Worm (Caenorhabditis elegans) whole organism, L4 larva: ENCODE measurements around the gene svh-5.
A peak's percentile ranks its signal among the peaks of the same experiment; 100 is the strongest.

Source experiments
- D1046.2 ChIP-seq: fragments of 200-800 bp; sonication (Bioruptor generic); IDR thresholded peaks from 2 replicates; pipeline ENCODE4 v1.3.6; 2022; ENCODE audit warnings: missing genetic modification characterization, missing compliant biosample characterization
- F10B5.3 ChIP-seq: sonication (generic microtip); optimal IDR thresholded peaks from 2 replicates; lab custom pipeline; 2016; ENCODE audit warnings: mild to moderate bottlenecking, missing genetic modification characterization, missing compliant biosample characterization
- Y48G9A.11 ChIP-seq: fragments of 200-800 bp; sonication (Bioruptor generic); IDR thresholded peaks from 2 replicates; pipeline ENCODE4 v1.3.6; 2022; ENCODE audit warnings: missing genetic modification reagents, missing genetic modification characterization, missing compliant biosample characterization
- ZK337.2 ChIP-seq: fragments of 200-800 bp; sonication (Bioruptor generic); IDR thresholded peaks from 2 replicates; pipeline ENCODE4 v1.3.6; 2022; ENCODE audit warnings: missing genetic modification reagents, missing genetic modification characterization, missing compliant biosample characterization
- ZK546.5 ChIP-seq, 2 experiments: sonication (generic microtip); optimal IDR thresholded peaks; 2 replicates each; lab custom pipeline; 2017; ENCODE audit warnings: missing biosample characterization in 2 of 2, missing genetic modification characterization in 2 of 2
- aha-1 ChIP-seq: fragments of 150-350 bp; peaks from one replicate; lab custom pipeline; 2014; ENCODE audit warnings: missing biosample characterization, missing genetic modification characterization
- ceh-20 ChIP-seq: fragments of 200-800 bp; sonication (Bioruptor generic); IDR thresholded peaks from 2 replicates; pipeline ENCODE4 v1.3.6; 2022; ENCODE audit warnings: missing genetic modification reagents, missing genetic modification characterization, missing compliant biosample characterization
- ceh-62 ChIP-seq: sonication (generic microtip); optimal IDR thresholded peaks from 2 replicates; lab custom pipeline; 2017; ENCODE audit warnings: missing biosample characterization, missing genetic modification characterization
- cey-2 ChIP-seq: sonication (generic microtip); optimal IDR thresholded peaks from 3 replicates; lab custom pipeline; 2017; ENCODE audit warnings: missing genetic modification characterization, mild to moderate bottlenecking, missing compliant biosample characterization, antibody characterized with exemption, borderline replicate concordance; ENCODE audit not compliant: insufficient read depth
- daf-16 ChIP-seq, 3 experiments: sonication (generic microtip); optimal IDR thresholded peaks; 2 replicates each; lab custom pipeline; 2016 to 2017; ENCODE audit warnings: missing genetic modification characterization in 3 of 3, missing genetic modification reagents in 3 of 3, mild to moderate bottlenecking in 2 of 3, missing compliant biosample characterization in 2 of 3, missing biosample characterization in 1 of 3, moderate library complexity in 1 of 3
- dmd-6 ChIP-seq: fragments of 200-800 bp; sonication (Bioruptor generic); IDR thresholded peaks from 2 replicates; pipeline ENCODE4 v1.3.6; 2022; ENCODE audit warnings: missing genetic modification reagents, missing genetic modification characterization, missing compliant biosample characterization
- dmd-9 ChIP-seq: fragments of 200-800 bp; sonication (Bioruptor generic); IDR thresholded peaks from 2 replicates; pipeline ENCODE4 v1.3.6; 2022; ENCODE audit warnings: missing genetic modification reagents, missing genetic modification characterization, missing compliant biosample characterization
- dve-1 ChIP-seq: sonication (generic microtip); optimal IDR thresholded peaks from 2 replicates; lab custom pipeline; 2017; ENCODE audit warnings: antibody characterized with exemption, mild to moderate bottlenecking, missing genetic modification characterization, missing compliant biosample characterization; ENCODE audit not compliant: insufficient read depth
- egl-43 ChIP-seq: fragments of 200-800 bp; sonication (Bioruptor generic); IDR thresholded peaks from 2 replicates; pipeline ENCODE4 v1.3.6; 2022; ENCODE audit warnings: missing genetic modification reagents, missing genetic modification characterization, missing compliant biosample characterization
- fkh-10 ChIP-seq: fragments of 150-350 bp; optimal IDR thresholded peaks from 2 replicates; lab custom pipeline; 2014; ENCODE audit warnings: missing biosample characterization, missing genetic modification reagents, missing genetic modification characterization
- fos-1 ChIP-seq: fragments of 150-350 bp; optimal IDR thresholded peaks from 2 replicates; lab custom pipeline; 2014; ENCODE audit warnings: missing biosample characterization, missing genetic modification characterization
- hif-1 ChIP-seq, 2 experiments: sonication (generic microtip); optimal IDR thresholded peaks; 2 replicates each; lab custom pipeline; 2016 to 2017; ENCODE audit warnings: missing compliant biosample characterization in 2 of 2, missing genetic modification characterization in 2 of 2, missing genetic modification reagents in 2 of 2, missing genotype in 2 of 2, mild to moderate bottlenecking in 1 of 2
- hmg-1.1 ChIP-seq: fragments of 200-800 bp; sonication (Bioruptor generic); IDR thresholded peaks from 2 replicates; pipeline ENCODE4 v1.3.6; 2022; ENCODE audit warnings: missing genetic modification reagents, missing genetic modification characterization, missing compliant biosample characterization
- lin-1 ChIP-seq: fragments of 200-800 bp; sonication (Bioruptor generic); IDR thresholded peaks from 2 replicates; pipeline ENCODE4 v1.3.6; 2022; ENCODE audit warnings: missing genetic modification reagents, missing genetic modification characterization, missing compliant biosample characterization
- lin-15B ChIP-seq: fragments of 150-350 bp; sonication (generic microtip); optimal IDR thresholded peaks from 3 replicates; lab custom pipeline; 2014; ENCODE audit warnings: missing biosample characterization, missing genetic modification characterization
- lin-29 ChIP-seq: fragments of 200-800 bp; sonication (Bioruptor generic); IDR thresholded peaks from 2 replicates; pipeline ENCODE4 v1.3.6; 2022; ENCODE audit warnings: missing genetic modification reagents, missing genetic modification characterization, missing compliant biosample characterization
- lir-3 ChIP-seq: sonication (generic microtip); optimal IDR thresholded peaks from 2 replicates; lab custom pipeline; 2016; ENCODE audit warnings: mild to moderate bottlenecking, missing genetic modification characterization, missing compliant biosample characterization
- madf-5 ChIP-seq, 2 experiments: fragments of 200-800 bp; sonication (Bioruptor generic); IDR thresholded peaks; 2 replicates each; pipeline ENCODE4 v1.3.6; 2022; ENCODE audit warnings: missing compliant biosample characterization in 2 of 2, missing genetic modification characterization in 2 of 2
- mdl-1 ChIP-seq, 2 experiments: fragments of 150-350 bp in 1 of 2; sonication (generic microtip) in 1 of 2; optimal IDR thresholded peaks; 2 replicates each; lab custom pipeline; 2014 to 2017; ENCODE audit warnings: missing biosample characterization in 2 of 2, missing genetic modification characterization in 2 of 2
- mdt-29 ChIP-seq: fragments of 200-800 bp; sonication (Bioruptor generic); IDR thresholded peaks from 2 replicates; pipeline ENCODE4 v1.3.6; 2022; ENCODE audit warnings: missing genetic modification reagents, missing genetic modification characterization, missing compliant biosample characterization
- mep-1 ChIP-seq: fragments of 150-350 bp; sonication (generic microtip); optimal IDR thresholded peaks from 3 replicates; lab custom pipeline; 2014; ENCODE audit warnings: missing biosample characterization, missing genetic modification characterization
- mes-2 ChIP-seq: sonication (generic microtip); optimal IDR thresholded peaks from 2 replicates; lab custom pipeline; 2016; ENCODE audit warnings: missing genotype, mild to moderate bottlenecking, missing genetic modification characterization, missing compliant biosample characterization; ENCODE audit not compliant: poor library complexity, severe bottlenecking
- mxl-3 ChIP-seq: fragments of 200-800 bp; sonication (Bioruptor generic); optimal IDR thresholded peaks from 2 replicates; lab custom pipeline; 2018; ENCODE audit warnings: mild to moderate bottlenecking, missing genetic modification characterization, missing compliant biosample characterization
- nhr-10 ChIP-seq: fragments of 150-350 bp; optimal IDR thresholded peaks from 2 replicates; lab custom pipeline; 2014; ENCODE audit warnings: missing biosample characterization, missing genetic modification characterization
- nhr-102 ChIP-seq: sonication (generic microtip); optimal IDR thresholded peaks from 2 replicates; lab custom pipeline; 2016; ENCODE audit warnings: mild to moderate bottlenecking, missing genetic modification characterization, moderate library complexity, missing compliant biosample characterization
- nhr-48 ChIP-seq: sonication (generic microtip); optimal IDR thresholded peaks from 2 replicates; lab custom pipeline; 2016; ENCODE audit warnings: mild to moderate bottlenecking, missing genetic modification characterization, missing compliant biosample characterization
- nhr-6 ChIP-seq: fragments of 150-350 bp; optimal IDR thresholded peaks from 2 replicates; lab custom pipeline; 2014; ENCODE audit warnings: missing biosample characterization, missing genetic modification characterization
- nhr-77 ChIP-seq: fragments of 150-350 bp; optimal IDR thresholded peaks from 2 replicates; lab custom pipeline; 2014; ENCODE audit warnings: missing biosample characterization, missing genetic modification characterization
- pha-4 ChIP-seq, 2 experiments: fragments of 150-350 bp in 1 of 2; fragments of 200-800 bp in 1 of 2; sonication (Bioruptor generic) in 1 of 2; IDR thresholded peaks in 1 of 2; optimal IDR thresholded peaks in 1 of 2; 2 replicates each; pipeline versions ENCODE4 v1.3.6 to Lab custom; 2014 to 2022; ENCODE audit warnings: missing genetic modification characterization in 2 of 2, missing genetic modification reagents in 2 of 2, missing biosample characterization in 1 of 2, missing compliant biosample characterization in 1 of 2
- php-3 ChIP-seq: fragments of 200-800 bp; sonication (Bioruptor generic); IDR thresholded peaks from 2 replicates; pipeline ENCODE4 v1.3.6; 2022; ENCODE audit warnings: missing genetic modification reagents, missing genetic modification characterization, missing compliant biosample characterization
- pqm-1 ChIP-seq: sonication (generic microtip); optimal IDR thresholded peaks from 2 replicates; lab custom pipeline; 2017; ENCODE audit warnings: missing biosample characterization, missing genetic modification characterization
- sdz-12 ChIP-seq: fragments of 200-800 bp; sonication (Bioruptor generic); optimal IDR thresholded peaks from 2 replicates; lab custom pipeline; 2018; ENCODE audit warnings: mild to moderate bottlenecking, missing genetic modification characterization, missing compliant biosample characterization
- set-16 ChIP-seq: fragments of 200-800 bp; sonication (Bioruptor generic); IDR thresholded peaks from 2 replicates; pipeline ENCODE4 v1.3.6; 2022; ENCODE audit warnings: missing genetic modification reagents, missing genetic modification characterization, missing compliant biosample characterization
- snpc-1.2 ChIP-seq: fragments of 200-800 bp; sonication (Bioruptor generic); IDR thresholded peaks from 2 replicates; pipeline ENCODE4 v1.3.6; 2022; ENCODE audit warnings: missing genetic modification reagents, missing genetic modification characterization, missing compliant biosample characterization
- snpc-4 ChIP-seq: fragments of 150-350 bp; optimal IDR thresholded peaks from 2 replicates; lab custom pipeline; 2014; ENCODE audit warnings: missing biosample characterization, missing genetic modification characterization
- spr-1 ChIP-seq: sonication (generic microtip); optimal IDR thresholded peaks from 2 replicates; lab custom pipeline; 2016; ENCODE audit warnings: mild to moderate bottlenecking, missing genetic modification characterization, missing compliant biosample characterization
- tra-1 ChIP-seq: fragments of 200-800 bp; sonication (Bioruptor generic); IDR thresholded peaks from 2 replicates; pipeline ENCODE4 v1.3.6; 2022; ENCODE audit warnings: missing genetic modification reagents, missing genetic modification characterization, missing compliant biosample characterization
- unc-130 ChIP-seq: sonication (generic microtip); optimal IDR thresholded peaks from 2 replicates; lab custom pipeline; 2016; ENCODE audit warnings: missing genetic modification reagents, missing genetic modification characterization, missing compliant biosample characterization
- unc-39 ChIP-seq: sonication (generic microtip); optimal IDR thresholded peaks from 2 replicates; lab custom pipeline; 2017; ENCODE audit warnings: missing biosample characterization, missing genetic modification characterization
- ztf-7 ChIP-seq: fragments of 150-350 bp; optimal IDR thresholded peaks from 2 replicates; lab custom pipeline; 2014; ENCODE audit warnings: missing biosample characterization, missing genetic modification characterization

svh-5 gene

DNA sequence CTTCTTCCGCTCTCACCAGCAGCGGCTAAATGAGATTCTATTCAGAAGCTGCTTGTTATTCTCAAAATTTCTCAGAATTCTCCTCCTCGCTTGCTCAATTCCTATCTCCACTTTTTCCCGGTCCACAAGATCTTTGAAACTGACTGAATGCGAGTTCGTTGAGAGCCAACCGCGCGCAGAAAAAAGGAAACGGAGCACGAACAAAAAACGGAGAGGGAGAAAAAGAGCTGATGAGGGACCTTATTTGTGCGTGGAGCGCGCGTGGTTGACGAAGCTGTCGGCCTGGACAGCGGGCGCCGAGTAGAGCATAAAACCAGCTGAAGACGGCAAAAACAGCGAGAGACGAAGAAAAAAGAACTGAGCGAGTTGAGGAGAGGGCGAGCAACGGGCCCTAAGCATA, 35.5 kb downstream of the svh-5 start (continued):
- TF ChIP-seq unc-130 (GFP tag; lab: Kevin White, UChicago) (no peak), fkh-10 (peak; percentile 92), hif-1 (tag; optimal IDR thresholded peaks at IDR 0.05; lab: Kevin White, UChicago) (peak in 1 of 2 experiments; percentile 40), ceh-20 (no peak), ceh-62 (tag; lab: Kevin White, UChicago) (no peak), lin-29 (no peak), lir-3 (no peak), dve-1 (no peak), Y48G9A.11 (GFP tag; lab: Robert Waterston, UW) (no peak), D1046.2 (no peak)
- TF ChIP-seq, all 104 proteins: peak for 19

DNA sequence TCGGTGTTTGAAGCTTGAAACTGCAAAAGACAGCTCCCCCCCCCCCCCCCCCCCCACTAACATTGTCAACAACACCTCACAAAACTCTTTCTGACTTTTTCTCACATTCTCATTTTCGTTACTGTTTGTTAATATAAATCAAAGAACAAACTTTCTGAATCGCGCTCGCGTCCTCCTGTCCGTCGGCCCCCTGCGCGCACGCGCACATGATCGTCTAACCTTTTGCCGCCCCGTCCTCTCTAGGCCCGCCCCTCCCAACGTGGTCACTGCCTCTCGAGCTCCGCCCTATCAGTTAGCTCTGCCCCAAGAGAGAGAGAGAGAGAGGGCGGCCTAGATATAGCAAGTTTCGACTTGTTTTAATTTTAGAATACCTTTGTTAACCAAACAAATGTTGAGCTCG, 36.9 kb downstream of the svh-5 start:
- TF ChIP-seq php-3 (GFP tag; lab: Robert Waterston, UW) (no peak), mep-1 (tag; lab: Kevin White, UChicago) (peak; percentile 47), tra-1 (0 out of 2 replicates have a peak, but pooled peaks have one; percentile 6), pha-4 (GFP tag; IDR thresholded peaks at IDR 0.05; lab: Robert Waterston, UW) (0 out of 2 replicates have a peak, but pooled peaks have one; percentile 55), pha-4 (tag; optimal IDR thresholded peaks at IDR 0.05; lab: Kevin White, UChicago) (no peak), set-16 (peak; percentile 95), sdz-12 (GFP tag; lab: Kevin White, UChicago) (no peak), aha-1 (peak; percentile 80), egl-43 (peak; percentile 68; the same call in 1 of the 2 replicates), daf-16 (GFP tag; optimal IDR thresholded peaks at IDR 0.05; lab: Kevin White, UChicago) (no peak), daf-16 (tag; optimal IDR thresholded peaks at IDR 0.05; lab: Kevin White, UChicago) (peak; percentile 34), nhr-6 (peak; percentile 36), ztf-7 (tag; lab: Kevin White, UChicago) (no peak), snpc-1.2 (GFP tag; lab: Robert Waterston, UW) (no peak), snpc-4 (no peak), mxl-3 (peak; percentile 64), hmg-1.1 (GFP tag; lab: Robert Waterston, UW) (peak; percentile 63), F10B5.3 (tag; lab: Kevin White, UChicago) (no peak), fos-1 (tag; lab: Kevin White, UChicago) (no peak), dmd-6 (GFP tag; lab: Robert Waterston, UW) (0 out of 2 replicates have a peak, but pooled peaks have one; percentile 6), mdl-1 (tag; optimal IDR thresholded peaks at IDR 0.05; lab: Kevin White, UChicago) (peak in 1 of 2 experiments; percentile 1), dve-1 (peak; percentile 1)

DNA sequence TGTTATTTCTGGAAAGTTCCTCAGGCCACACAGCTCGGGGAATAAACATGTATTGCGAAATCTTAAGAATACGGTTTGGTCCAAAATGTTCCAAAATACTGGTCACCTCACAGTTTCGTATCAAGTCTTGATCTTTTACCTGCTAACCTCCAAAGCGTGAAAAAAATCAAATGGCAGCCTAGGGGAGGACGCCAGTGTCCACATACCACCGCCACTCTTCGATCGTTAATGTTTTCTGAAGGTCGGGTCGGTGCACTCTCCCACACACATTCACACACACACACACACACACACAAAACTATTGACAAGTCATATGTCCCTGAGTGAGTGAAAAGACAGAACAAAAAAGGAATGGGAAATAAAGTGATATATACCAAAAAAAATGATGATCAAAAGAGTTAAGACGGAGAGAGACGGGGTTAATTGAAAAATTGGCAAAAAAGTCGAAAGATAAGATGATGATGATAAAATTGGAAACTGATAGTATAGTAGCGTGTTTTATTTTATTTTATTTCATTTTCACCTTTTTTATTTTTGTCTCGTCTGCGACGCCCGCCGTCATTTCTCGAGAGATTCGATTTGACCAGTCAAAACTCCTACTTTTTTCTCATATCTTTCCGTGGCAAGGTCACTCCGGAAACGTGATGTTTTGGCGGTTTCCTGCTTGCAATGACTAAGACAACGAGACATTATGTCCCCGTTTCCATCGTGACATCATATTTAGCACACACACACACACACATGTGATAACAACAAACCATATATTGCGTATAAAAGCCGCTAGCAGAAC, 37.6 kb downstream of the svh-5 start, which contains the start of gene Y15E3A.5:
TSS of gene Y15E3A.5 (plus strand) at position 752 of the 790 bp plus-strand sequence.
- TF ChIP-seq lin-15B (tag; lab: Kevin White, UChicago) (no peak), pqm-1 (tag; lab: Kevin White, UChicago) (peak; percentile 90), mes-2 (tag; lab: Kevin White, UChicago) (peak; percentile 60), lir-3 (no peak), cey-2 (no peak), php-3 (GFP tag; lab: Robert Waterston, UW) (no peak), spr-1 (tag; lab: Kevin White, UChicago) (no peak), ZK546.5 (tag; optimal IDR thresholded peaks at IDR 0.05; lab: Kevin White, UChicago) (no peak), nhr-102 (tag; lab: Kevin White, UChicago) (peak; percentile 14), unc-39 (tag; lab: Kevin White, UChicago) (no peak), nhr-77 (tag; lab: Kevin White, UChicago) (peak; percentile 62), tra-1 (peak; percentile 64; the same call in 1 of the 2 replicates), unc-130 (GFP tag; lab: Kevin White, UChicago) (no peak), Y48G9A.11 (GFP tag; lab: Robert Waterston, UW) (no peak), lin-29 (no peak), mdl-1 (tag; optimal IDR thresholded peaks at IDR 0.05; lab: Kevin White, UChicago) (peak in 1 of 2 experiments; percentile 38), madf-5 (GFP tag; IDR thresholded peaks at IDR 0.05; lab: Robert Waterston, UW) (no peak), fkh-10 (no peak), nhr-10 (tag; lab: Kevin White, UChicago) (peak; percentile 35), nhr-48 (tag; lab: Kevin White, UChicago) (peak; percentile 29), dmd-9 (GFP tag; lab: Robert Waterston, UW) (no peak), ZK337.2 (GFP tag; lab: Robert Waterston, UW) (no peak), mdt-29 (GFP tag; lab: Robert Waterston, UW) (no peak), lin-1 (GFP tag; lab: Robert Waterston, UW) (peak; percentile 50; the same call in 1 of the 2 replicates), ceh-20 (no peak), aha-1 (peak; percentile 86)
